Fruit fly (Drosophila melanogaster): ENCODE results near the gene CG4789.

CG4789 gene

dm6 chrX:16751579-16752156 lies 49.1 kb upstream of the CG4789 start, which contains the start of gene goe (continued):
- TF ChIP-seq HmgD (GFP tag; optimal IDR thresholded peaks at IDR 0.05) = peak; percentile 91
- TF ChIP-seq CTCF (GFP tag; optimal IDR thresholded peaks at IDR 0.05) = peak; percentile 79
- TF ChIP-seq hb (GFP tag; IDR thresholded peaks at IDR 0.05; ENCODE audit: partially characterized antibody) = peak; percentile 74; the same call in 2 of the 3 replicates
- TF ChIP-seq CG8765 (GFP tag; IDR thresholded peaks at IDR 0.05) = peak; percentile 63
- TF ChIP-seq CG5953 (GFP tag; IDR thresholded peaks at IDR 0.05) = peak; percentile 40
- peak; percentile 70 for TF ChIP-seq ftz-f1 (GFP tag; optimal IDR thresholded peaks at IDR 0.05)
- TF ChIP-seq zfh1 (GFP tag; IDR thresholded peaks at IDR 0.05) = peak; percentile 82
- TF ChIP-seq luna (GFP tag; optimal IDR thresholded peaks at IDR 0.05) = peak; percentile 89
- TF ChIP-seq br (optimal IDR thresholded peaks at IDR 0.05) = no peak
- TF ChIP-seq CG4424 (GFP tag; optimal IDR thresholded peaks at IDR 0.05) = peak; percentile 70
- no peak for TF ChIP-seq CG15696 (tag; optimal IDR thresholded peaks at IDR 0.05)
- peak; percentile 73 for TF ChIP-seq CG11398 (GFP tag; optimal IDR thresholded peaks at IDR 0.05)
- TF ChIP-seq ERR (GFP tag; optimal IDR thresholded peaks at IDR 0.05) = peak; percentile 77
- TF ChIP-seq jigr1 (GFP tag; IDR thresholded peaks at IDR 0.05) = no peak
- peak; percentile 81 for TF ChIP-seq Abd-B (GFP tag; optimal IDR thresholded peaks at IDR 0.05)
- peak; percentile 39 for TF ChIP-seq fd3F (GFP tag; optimal IDR thresholded peaks at IDR 0.05)
- peak; percentile 84 for TF ChIP-seq jumu (GFP tag; optimal IDR thresholded peaks at IDR 0.05)
- peak; percentile 29; the same call in 1 of the 3 replicates for TF ChIP-seq CG11695 (GFP tag; IDR thresholded peaks at IDR 0.05)
- peak; percentile 47 for TF ChIP-seq Nf-YB (GFP tag; optimal IDR thresholded peaks at IDR 0.05)
- peak; percentile 71 for TF ChIP-seq pnt (GFP tag; optimal IDR thresholded peaks at IDR 0.05)
- TF ChIP-seq danr (GFP tag; IDR thresholded peaks at IDR 0.05) = 0 out of 2 replicates have a peak, but pooled peaks have one; percentile 32
- peak; percentile 11 for TF ChIP-seq kah (GFP tag; optimal IDR thresholded peaks at IDR 0.05)
- peak; percentile 97 for TF ChIP-seq BEAF-32 (GFP tag; optimal IDR thresholded peaks at IDR 0.05)
- TF ChIP-seq CG9727 (GFP tag; optimal IDR thresholded peaks at IDR 0.05) = peak; percentile 84
- TF ChIP-seq CG13123 (GFP tag; optimal IDR thresholded peaks at IDR 0.05) = peak; percentile 81
- peak; percentile 81 for TF ChIP-seq CG2199 (GFP tag; IDR thresholded peaks at IDR 0.05)
- TF ChIP-seq maf-S (GFP tag; optimal IDR thresholded peaks at IDR 0.05) = peak; percentile 90
- TF ChIP-seq pfk (GFP tag; optimal IDR thresholded peaks at IDR 0.05) = peak; percentile 49
- peak; percentile 88 for TF ChIP-seq HmgZ (tag; optimal IDR thresholded peaks at IDR 0.05)
- peak; percentile 85 for TF ChIP-seq Meics (GFP tag; optimal IDR thresholded peaks at IDR 0.05)
- peak; percentile 63 for TF ChIP-seq tgo (GFP tag; IDR thresholded peaks at IDR 0.05)
- peak; percentile 56 for TF ChIP-seq CG16863 (GFP tag; optimal IDR thresholded peaks at IDR 0.05)
- peak; percentile 79 for TF ChIP-seq CG12155 (GFP tag; optimal IDR thresholded peaks at IDR 0.05)
- no peak for TF ChIP-seq Lim3 (GFP tag; IDR thresholded peaks at IDR 0.05)
- peak; percentile 51; the same call in 1 of the 2 replicates for TF ChIP-seq toy (GFP tag; IDR thresholded peaks at IDR 0.05)
- TF ChIP-seq CG17829 (tag; optimal IDR thresholded peaks at IDR 0.05) = peak; percentile 45
- peak; percentile 59 for TF ChIP-seq ash1 (GFP tag; optimal IDR thresholded peaks at IDR 0.05)
- TF ChIP-seq Hsf (GFP tag; optimal IDR thresholded peaks at IDR 0.05) = peak; percentile 85
- no peak for TF ChIP-seq CG18476 (GFP tag; optimal IDR thresholded peaks at IDR 0.05)
- peak; percentile 44 for TF ChIP-seq CG12071 (GFP tag; optimal IDR thresholded peaks at IDR 0.05)
- TF ChIP-seq sisA (GFP tag; IDR thresholded peaks at IDR 0.05) = peak; percentile 72
- TF ChIP-seq CG5180 (GFP tag; optimal IDR thresholded peaks at IDR 0.05) = no peak
- TF ChIP-seq CG4854 (GFP tag; optimal IDR thresholded peaks at IDR 0.05) = peak; percentile 45
- peak; percentile 79 for TF ChIP-seq CG6175 (GFP tag; IDR thresholded peaks at IDR 0.05)
- peak; percentile 81 for TF ChIP-seq MTF-1 (GFP tag; optimal IDR thresholded peaks at IDR 0.05; ENCODE audit: borderline replicate concordance)
- TF ChIP-seq HLHmδ (GFP tag; optimal IDR thresholded peaks at IDR 0.05) = no peak
- TF ChIP-seq stwl (tag; optimal IDR thresholded peaks at IDR 0.05) = peak; percentile 61
- peak; percentile 95 for TF ChIP-seq CG42726 (GFP tag; IDR thresholded peaks at IDR 0.05; ENCODE audit: partially characterized antibody)
- TF ChIP-seq Dref (GFP tag; IDR thresholded peaks at IDR 0.05) = peak; percentile 65
- TF ChIP-seq Dip2 (GFP tag; IDR thresholded peaks at IDR 0.05) = no peak
- peak; percentile 75 for TF ChIP-seq phol (tag; optimal IDR thresholded peaks at IDR 0.05)

All from whole organism, embryonic.